Worm (Caenorhabditis elegans) whole organism, dauer: ENCODE measurements around the gene ent-1.

Source experiments
- unc-62 ChIP-seq: sonication (generic microtip); optimal IDR thresholded peaks from 2 replicates; lab custom pipeline; 2017; ENCODE audit warnings: missing biosample characterization, missing genetic modification reagents, missing genetic modification characterization

The ent-1 gene

ce11 chrIV:11668001-11668400, 12.7 kb upstream of the ent-1 start, which contains the start of gene atg-4.2:
Gene atg-4.2 (plus strand): TSS chrIV:11668024.
- TF ChIP-seq unc-62 (GFP tag; lab: Kevin White, UChicago) = no peak

ce11 chrIV:11665010-11665409, 9.7 kb upstream of the ent-1 start, which contains the start of gene ZK809.9:
Gene ZK809.9 (plus strand): TSS chrIV:11665310.
- no peak for TF ChIP-seq unc-62 (GFP tag; lab: Kevin White, UChicago)

- TF ChIP-seq unc-62 (GFP tag; lab: Kevin White, UChicago) = no peak
Measured at ce11 chrIV:11659794-11660312, 4.6 kb upstream of the ent-1 start, which contains the start of gene ZK792.1. Gene ZK792.1 (plus strand): TSS chrIV:11659844.

- TF ChIP-seq unc-62 (GFP tag; lab: Kevin White, UChicago) = no peak
Measured at ce11 chrIV:11656144-11656780, 992 bp upstream of the ent-1 start, which contains the start of gene ZK809.5. Gene ZK809.5 (plus strand): TSS chrIV:11656730.

ce11 chrIV:11651965-11652453, 3.3 kb downstream of the ent-1 start, which contains the start of the genes acl-3 and ndub-6:
Gene acl-3 (minus strand): TSS chrIV:11652023.
Gene ndub-6 (plus strand): TSS chrIV:11652403.
- TF ChIP-seq unc-62 (GFP tag; lab: Kevin White, UChicago) = no peak

- no peak for TF ChIP-seq unc-62 (GFP tag; lab: Kevin White, UChicago)
Measured at ce11 chrIV:11650344-11650743, 4.9 kb downstream of the ent-1 start.

- no peak for TF ChIP-seq unc-62 (GFP tag; lab: Kevin White, UChicago)
Measured at ce11 chrIV:11649031-11649430, 6.2 kb downstream of the ent-1 start, which contains the start of gene ZK809.8. Gene ZK809.8 (minus strand): TSS chrIV:11649064.

- TF ChIP-seq unc-62 (GFP tag; lab: Kevin White, UChicago) = no peak
Measured at ce11 chrIV:11646908-11647307, 8.4 kb downstream of the ent-1 start.

ce11 chrIV:11645354-11645753, 9.9 kb downstream of the ent-1 start:
- TF ChIP-seq unc-62 (GFP tag; lab: Kevin White, UChicago) = no peak

ce11 chrIV:11644705-11645104, 10.6 kb downstream of the ent-1 start:
- no peak for TF ChIP-seq unc-62 (GFP tag; lab: Kevin White, UChicago)

- no peak for TF ChIP-seq unc-62 (GFP tag; lab: Kevin White, UChicago)
Measured at ce11 chrIV:11643829-11644228, 11.4 kb downstream of the ent-1 start, which contains the start of gene prx-2. Gene prx-2 (plus strand): TSS chrIV:11644129.

ce11 chrIV:11641802-11642201, 13.5 kb downstream of the ent-1 start, which contains the start of gene ZK809.1:
Gene ZK809.1 (plus strand): TSS chrIV:11642102.
- no peak for TF ChIP-seq unc-62 (GFP tag; lab: Kevin White, UChicago)

- no peak for TF ChIP-seq unc-62 (GFP tag; lab: Kevin White, UChicago)
Measured at ce11 chrIV:11640915-11641314, 14.4 kb downstream of the ent-1 start, which contains the start of gene ttr-50. Gene ttr-50 (minus strand): TSS chrIV:11641015.

ce11 chrIV:11638016-11638415, 17.3 kb downstream of the ent-1 start, which contains the start of gene rbm-17:
Gene rbm-17 (plus strand): TSS chrIV:11638316.
- no peak for TF ChIP-seq unc-62 (GFP tag; lab: Kevin White, UChicago)

ce11 chrIV:11636409-11636723, 18.9 kb downstream of the ent-1 start, which contains the start of gene F58B3.6:
Gene F58B3.6 (plus strand): TSS chrIV:11636648.
- TF ChIP-seq unc-62 (GFP tag; lab: Kevin White, UChicago) = no peak
